Fruit fly (Drosophila melanogaster): ENCODE data around the gene CG7840.

CG7840 gene

DNA sequence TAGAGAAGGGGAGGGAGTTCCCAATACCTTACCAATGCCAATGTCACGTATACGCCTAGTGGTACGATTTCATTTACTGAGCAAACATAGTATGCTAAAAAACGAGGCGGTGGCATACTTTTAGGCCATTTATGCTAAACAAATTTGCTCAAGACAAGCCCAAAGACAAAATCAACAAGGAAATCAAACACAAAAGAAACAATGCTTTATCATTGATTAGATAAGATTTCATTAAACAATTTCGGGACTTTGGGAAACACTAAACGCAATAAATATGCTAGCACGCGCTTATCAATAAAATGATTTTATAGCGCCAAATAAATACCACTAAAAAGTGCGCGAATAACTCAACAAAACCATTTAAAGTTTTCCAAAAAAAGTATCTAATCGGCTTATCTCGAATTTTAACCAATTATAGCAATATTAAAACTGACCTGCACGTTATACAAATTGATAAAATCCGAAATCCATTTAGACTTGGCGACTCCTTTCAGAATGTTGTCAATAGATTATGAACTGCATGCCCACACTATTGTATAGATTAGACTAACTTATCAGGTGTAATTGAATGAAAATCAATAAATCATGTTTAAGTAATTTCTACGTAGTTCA lies 45.3 kb downstream of the CG7840 start (continued):
- TF ChIP-seq caup (GFP tag; optimal IDR thresholded peaks at IDR 0.05; ENCODE audit: severe bottlenecking) (peak; percentile 54), CG5953 (GFP tag; IDR thresholded peaks at IDR 0.05) (no peak), ap (GFP tag; IDR thresholded peaks at IDR 0.05) (no peak), corto (GFP tag; optimal IDR thresholded peaks at IDR 0.05) (no peak), Max (GFP tag; optimal IDR thresholded peaks at IDR 0.05) (no peak), CG12391 (tag; optimal IDR thresholded peaks at IDR 0.05) (peak; percentile 21), CG2678 (tag; optimal IDR thresholded peaks at IDR 0.05) (peak; percentile 68), sens-2 (GFP tag; IDR thresholded peaks at IDR 0.05) (no peak), CG11695 (GFP tag; IDR thresholded peaks at IDR 0.05) (peak; percentile 7; the same call in 1 of the 3 replicates), CG9727 (GFP tag; optimal IDR thresholded peaks at IDR 0.05) (peak; percentile 16), pum (GFP tag; optimal IDR thresholded peaks at IDR 0.05) (no peak), CG15696 (tag; optimal IDR thresholded peaks at IDR 0.05) (no peak)

DNA sequence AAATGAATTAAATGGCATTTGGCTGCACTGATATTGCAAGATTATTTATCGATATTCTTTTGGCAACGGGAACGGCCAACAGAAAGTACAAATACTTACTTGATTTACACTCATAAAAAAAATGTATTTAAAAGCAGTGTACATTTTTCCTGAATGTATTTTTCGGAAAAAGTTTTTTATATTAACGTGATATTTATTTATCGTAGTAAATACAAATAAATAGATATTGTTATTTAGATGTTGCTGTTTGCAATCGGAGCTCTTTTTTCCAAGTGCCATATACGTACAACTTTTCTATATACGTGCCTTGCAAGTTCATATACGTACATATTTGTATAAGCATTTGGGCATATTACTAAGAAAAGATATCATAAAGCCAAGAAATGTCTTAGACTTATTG lies 45.9 kb downstream of the CG7840 start:
- TF ChIP-seq pan (optimal IDR thresholded peaks at IDR 0.05) (no peak), pan (GFP tag; optimal IDR thresholded peaks at IDR 0.05 in 1 of 2, IDR thresholded peaks at IDR 0.05 in 1 of 2) (peak in 1 of 2 experiments; percentile 54), lab (GFP tag; optimal IDR thresholded peaks at IDR 0.05) (peak; percentile 4), Hr51 (GFP tag; optimal IDR thresholded peaks at IDR 0.05) (peak in 1 of 2 experiments; percentile 8), lbe (GFP tag; optimal IDR thresholded peaks at IDR 0.05) (peak; percentile 5), gem (tag; optimal IDR thresholded peaks at IDR 0.05) (peak; percentile 14), salm (tag; optimal IDR thresholded peaks at IDR 0.05) (no peak), CG31441 (GFP tag; IDR thresholded peaks at IDR 0.05) (no peak), CG1529 (GFP tag; optimal IDR thresholded peaks at IDR 0.05) (no peak), CG17359 (tag; optimal IDR thresholded peaks at IDR 0.05) (peak; percentile 17), ham (GFP tag; IDR thresholded peaks at IDR 0.05) (no peak)

DNA sequence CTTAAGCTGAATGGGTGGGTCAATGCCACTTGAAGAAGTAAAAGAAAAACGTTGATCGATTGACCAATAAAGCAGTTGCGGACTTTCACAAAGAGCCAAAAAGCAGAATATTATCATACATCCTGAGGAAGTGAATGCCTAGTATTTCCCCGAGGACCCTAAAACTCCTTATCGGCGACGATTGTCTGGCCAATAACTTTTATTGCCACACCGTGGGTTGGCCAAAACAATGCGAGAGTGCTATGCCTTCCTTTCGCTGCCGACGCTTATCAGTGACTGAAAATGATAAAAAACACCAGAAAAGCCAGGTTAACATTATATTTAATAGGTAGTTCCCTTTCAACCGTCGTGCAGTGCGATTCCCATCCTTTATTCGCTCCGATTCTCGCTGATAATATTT lies 46.5 kb downstream of the CG7840 start, which contains the start of gene Mur29B:
Mur29B (plus strand) TSS at position 324 of the 400 bp plus-strand sequence.
- TF ChIP-seq sug (tag; optimal IDR thresholded peaks at IDR 0.05) = peak; percentile 54
- 0 out of 2 replicates have a peak, but pooled peaks have one; percentile 26 for TF ChIP-seq GATAe (GFP tag; conservative IDR thresholded peaks at IDR 0.05)
- peak; percentile 51 for TF ChIP-seq corto (GFP tag; optimal IDR thresholded peaks at IDR 0.05)
- TF ChIP-seq CG6765 (GFP tag; optimal IDR thresholded peaks at IDR 0.05) = no peak
- peak; percentile 7; the same call in 1 of the 2 replicates for TF ChIP-seq CG32532 (GFP tag; IDR thresholded peaks at IDR 0.05)
- TF ChIP-seq sens (GFP tag) = peak; percentile 29
- no peak for TF ChIP-seq CG6654 (GFP tag; optimal IDR thresholded peaks at IDR 0.05)
- TF ChIP-seq Atf3 (GFP tag; optimal IDR thresholded peaks at IDR 0.05) = no peak

DNA sequence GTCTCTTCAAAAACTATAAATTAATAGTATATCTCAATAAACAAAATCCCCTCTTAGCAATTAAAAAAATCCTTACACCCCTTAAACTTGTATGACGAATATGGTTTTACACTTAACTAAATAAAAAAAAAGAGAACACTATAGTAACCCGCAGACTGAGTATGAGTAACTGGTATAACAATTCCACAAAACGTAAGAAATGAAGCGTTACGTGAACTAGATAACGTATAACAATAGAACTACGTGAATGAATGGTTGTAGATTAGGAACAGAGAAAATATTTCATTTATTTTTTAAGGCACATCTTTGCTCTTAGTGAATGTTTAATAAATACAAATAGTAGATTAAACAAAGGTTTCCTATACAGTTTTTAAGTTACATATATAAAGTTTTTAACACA lies 50.0 kb downstream of the CG7840 start:
- no peak for TF ChIP-seq Jarid2 (GFP tag; optimal IDR thresholded peaks at IDR 0.05)
- peak; percentile 35 for TF ChIP-seq kay (GFP tag; optimal IDR thresholded peaks at IDR 0.05)
- no peak for TF ChIP-seq tap (tag; optimal IDR thresholded peaks at IDR 0.05)
- no peak for TF ChIP-seq Rx (GFP tag; IDR thresholded peaks at IDR 0.05)
- no peak for TF ChIP-seq CG2120 (GFP tag; optimal IDR thresholded peaks at IDR 0.05)
- TF ChIP-seq chinmo (GFP tag; IDR thresholded peaks at IDR 0.05; ENCODE audit: partially characterized antibody) = 0 out of 4 replicates have a peak, but pooled peaks have one; percentile 46
- TF ChIP-seq CG10321 (GFP tag; IDR thresholded peaks at IDR 0.05) = 0 out of 2 replicates have a peak, but pooled peaks have one; percentile 29
- TF ChIP-seq CG9437 (GFP tag; optimal IDR thresholded peaks at IDR 0.05) = peak; percentile 91
- no peak for TF ChIP-seq peb (GFP tag; IDR thresholded peaks at IDR 0.05)

Data from whole organism, embryonic.